Worm (Caenorhabditis elegans) whole organism, L4 larva: ENCODE results near the gene dyc-1.

Source experiments
- F37D6.2 ChIP-seq: sonication (generic microtip); optimal IDR thresholded peaks from 2 replicates; lab custom pipeline; 2016; ENCODE audit warnings: mild to moderate bottlenecking, missing genetic modification characterization, missing compliant biosample characterization
- F44E2.7 ChIP-seq: fragments of 200-800 bp; sonication (Bioruptor generic); IDR thresholded peaks from 2 replicates; pipeline ENCODE4 v2.1.2; 2022; ENCODE audit warnings: missing genetic modification characterization, missing compliant biosample characterization
- T26A8.4 ChIP-seq: fragments of 200-800 bp; sonication (Bioruptor generic); IDR thresholded peaks from 2 replicates; pipeline ENCODE4 v1.3.6; 2022; ENCODE audit warnings: missing genetic modification characterization, missing compliant biosample characterization
- ZK337.2 ChIP-seq: fragments of 200-800 bp; sonication (Bioruptor generic); IDR thresholded peaks from 2 replicates; pipeline ENCODE4 v1.3.6; 2022; ENCODE audit warnings: missing genetic modification reagents, missing genetic modification characterization, missing compliant biosample characterization
- ZK546.5 ChIP-seq, 2 experiments: sonication (generic microtip); optimal IDR thresholded peaks; 2 replicates each; lab custom pipeline; 2017; ENCODE audit warnings: missing biosample characterization in 2 of 2, missing genetic modification characterization in 2 of 2
- aly-2 ChIP-seq: sonication (generic microtip); optimal IDR thresholded peaks from 2 replicates; lab custom pipeline; 2018; ENCODE audit warnings: missing biosample characterization, missing genetic modification characterization
- arid-1 ChIP-seq: fragments of 200-800 bp; sonication (Bioruptor generic); conservative IDR thresholded peaks from 2 replicates; pipeline ENCODE4 v1.3.6; 2022; ENCODE audit warnings: missing genetic modification reagents, missing genetic modification characterization, missing compliant biosample characterization
- attf-4 ChIP-seq: sonication (generic microtip); optimal IDR thresholded peaks from 3 replicates; lab custom pipeline; 2017; ENCODE audit warnings: missing biosample characterization, missing genetic modification characterization
- ceh-28 ChIP-seq: fragments of 150-350 bp; optimal IDR thresholded peaks from 2 replicates; lab custom pipeline; 2014; ENCODE audit warnings: missing biosample characterization, missing genetic modification reagents, missing genetic modification characterization
- ceh-32 ChIP-seq: sonication (generic microtip); optimal IDR thresholded peaks from 2 replicates; lab custom pipeline; 2016; ENCODE audit warnings: mild to moderate bottlenecking, missing genetic modification characterization, missing compliant biosample characterization; ENCODE audit not compliant: poor library complexity
- ces-1 ChIP-seq: fragments of 150-350 bp; sonication (generic microtip); optimal IDR thresholded peaks from 4 replicates; lab custom pipeline; 2014; ENCODE audit warnings: missing biosample characterization, missing genetic modification reagents, missing genetic modification characterization
- cey-2 ChIP-seq: sonication (generic microtip); optimal IDR thresholded peaks from 3 replicates; lab custom pipeline; 2017; ENCODE audit warnings: missing genetic modification characterization, mild to moderate bottlenecking, missing compliant biosample characterization, antibody characterized with exemption, borderline replicate concordance; ENCODE audit not compliant: insufficient read depth
- daf-12 ChIP-seq: fragments of 150-350 bp; optimal IDR thresholded peaks from 2 replicates; lab custom pipeline; 2014; ENCODE audit warnings: missing biosample characterization, missing genetic modification reagents, missing genetic modification characterization
- daf-16 ChIP-seq, 3 experiments: sonication (generic microtip); optimal IDR thresholded peaks; 2 replicates each; lab custom pipeline; 2016 to 2017; ENCODE audit warnings: missing genetic modification characterization in 3 of 3, missing genetic modification reagents in 3 of 3, mild to moderate bottlenecking in 2 of 3, missing compliant biosample characterization in 2 of 3, missing biosample characterization in 1 of 3, moderate library complexity in 1 of 3
- daf-19 ChIP-seq: fragments of 200-800 bp; sonication (Bioruptor generic); conservative IDR thresholded peaks from 2 replicates; pipeline ENCODE4 v1.3.6; 2022; ENCODE audit warnings: missing genetic modification characterization, missing compliant biosample characterization
- daf-8 ChIP-seq: fragments of 200-800 bp; sonication (Bioruptor generic); IDR thresholded peaks from 2 replicates; pipeline ENCODE4 v1.3.6; 2022; ENCODE audit warnings: missing genetic modification characterization, missing compliant biosample characterization
- dmd-9 ChIP-seq: fragments of 200-800 bp; sonication (Bioruptor generic); IDR thresholded peaks from 2 replicates; pipeline ENCODE4 v1.3.6; 2022; ENCODE audit warnings: missing genetic modification reagents, missing genetic modification characterization, missing compliant biosample characterization
- duxl-1 ChIP-seq: sonication (generic microtip); optimal IDR thresholded peaks from 2 replicates; lab custom pipeline; 2016; ENCODE audit warnings: mild to moderate bottlenecking, missing genetic modification characterization, moderate library complexity, missing compliant biosample characterization; ENCODE audit not compliant: poor library complexity
- dve-1 ChIP-seq: sonication (generic microtip); optimal IDR thresholded peaks from 2 replicates; lab custom pipeline; 2017; ENCODE audit warnings: antibody characterized with exemption, mild to moderate bottlenecking, missing genetic modification characterization, missing compliant biosample characterization; ENCODE audit not compliant: insufficient read depth
- fkh-10 ChIP-seq: fragments of 150-350 bp; optimal IDR thresholded peaks from 2 replicates; lab custom pipeline; 2014; ENCODE audit warnings: missing biosample characterization, missing genetic modification reagents, missing genetic modification characterization
- fos-1 ChIP-seq: fragments of 150-350 bp; optimal IDR thresholded peaks from 2 replicates; lab custom pipeline; 2014; ENCODE audit warnings: missing biosample characterization, missing genetic modification characterization
- gei-8 ChIP-seq: fragments of 200-800 bp; sonication (Bioruptor generic); optimal IDR thresholded peaks from 2 replicates; lab custom pipeline; 2018; ENCODE audit warnings: mild to moderate bottlenecking, missing genetic modification characterization, missing compliant biosample characterization
- hif-1 ChIP-seq, 2 experiments: sonication (generic microtip); optimal IDR thresholded peaks; 2 replicates each; lab custom pipeline; 2016 to 2017; ENCODE audit warnings: missing compliant biosample characterization in 2 of 2, missing genetic modification characterization in 2 of 2, missing genetic modification reagents in 2 of 2, missing genotype in 2 of 2, mild to moderate bottlenecking in 1 of 2
- hlh-11 ChIP-seq: fragments of 200-800 bp; sonication (Bioruptor generic); optimal IDR thresholded peaks from 2 replicates; lab custom pipeline; 2018; ENCODE audit warnings: mild to moderate bottlenecking, missing genetic modification characterization, missing compliant biosample characterization
- hmg-1.1 ChIP-seq: fragments of 200-800 bp; sonication (Bioruptor generic); IDR thresholded peaks from 2 replicates; pipeline ENCODE4 v1.3.6; 2022; ENCODE audit warnings: missing genetic modification reagents, missing genetic modification characterization, missing compliant biosample characterization
- lin-1 ChIP-seq: fragments of 200-800 bp; sonication (Bioruptor generic); IDR thresholded peaks from 2 replicates; pipeline ENCODE4 v1.3.6; 2022; ENCODE audit warnings: missing genetic modification reagents, missing genetic modification characterization, missing compliant biosample characterization
- lin-15B ChIP-seq: fragments of 150-350 bp; sonication (generic microtip); optimal IDR thresholded peaks from 3 replicates; lab custom pipeline; 2014; ENCODE audit warnings: missing biosample characterization, missing genetic modification characterization
- lin-38 ChIP-seq: fragments of 200-800 bp; sonication (Bioruptor generic); IDR thresholded peaks from 2 replicates; pipeline ENCODE4 v1.3.6; 2022; ENCODE audit warnings: missing genetic modification reagents, missing genetic modification characterization, missing compliant biosample characterization
- lin-39 ChIP-seq: fragments of 150-350 bp; optimal IDR thresholded peaks from 2 replicates; lab custom pipeline; 2014; ENCODE audit warnings: missing biosample characterization, missing genetic modification reagents, missing genetic modification characterization
- lsy-2 ChIP-seq, 2 experiments: fragments of 150-350 bp in 1 of 2; sonication (generic microtip) in 1 of 2; optimal IDR thresholded peaks; 2 replicates each; lab custom pipeline; 2014 to 2017; ENCODE audit warnings: missing biosample characterization in 2 of 2, missing genetic modification characterization in 2 of 2
- madf-5 ChIP-seq, 2 experiments: fragments of 200-800 bp; sonication (Bioruptor generic); IDR thresholded peaks; 2 replicates each; pipeline ENCODE4 v1.3.6; 2022; ENCODE audit warnings: missing compliant biosample characterization in 2 of 2, missing genetic modification characterization in 2 of 2
- madf-9 ChIP-seq: fragments of 200-800 bp; sonication (Bioruptor generic); conservative IDR thresholded peaks from 2 replicates; pipeline ENCODE4 v1.3.6; 2022; ENCODE audit warnings: missing genetic modification reagents, missing genetic modification characterization, missing compliant biosample characterization
- mep-1 ChIP-seq: fragments of 150-350 bp; sonication (generic microtip); optimal IDR thresholded peaks from 3 replicates; lab custom pipeline; 2014; ENCODE audit warnings: missing biosample characterization, missing genetic modification characterization
- mxl-2 ChIP-seq: fragments of 200-800 bp; sonication (Bioruptor generic); conservative IDR thresholded peaks from 2 replicates; pipeline ENCODE4 v1.3.6; 2022; ENCODE audit warnings: missing genetic modification reagents, missing genetic modification characterization, missing compliant biosample characterization
- nhr-237 ChIP-seq: sonication (generic microtip); optimal IDR thresholded peaks from 2 replicates; lab custom pipeline; 2017; ENCODE audit warnings: missing biosample characterization, missing genetic modification characterization
- nhr-41 ChIP-seq: fragments of 200-800 bp; sonication (Bioruptor generic); IDR thresholded peaks from 2 replicates; pipeline ENCODE4 v1.3.6; 2022; ENCODE audit warnings: missing genetic modification reagents, missing genetic modification characterization, missing compliant biosample characterization
- nhr-6 ChIP-seq: fragments of 150-350 bp; optimal IDR thresholded peaks from 2 replicates; lab custom pipeline; 2014; ENCODE audit warnings: missing biosample characterization, missing genetic modification characterization
- nhr-76 ChIP-seq: fragments of 150-350 bp; optimal IDR thresholded peaks from 2 replicates; lab custom pipeline; 2014; ENCODE audit warnings: missing biosample characterization, missing genetic modification characterization
- nhr-77 ChIP-seq: fragments of 150-350 bp; optimal IDR thresholded peaks from 2 replicates; lab custom pipeline; 2014; ENCODE audit warnings: missing biosample characterization, missing genetic modification characterization
- pha-4 ChIP-seq, 2 experiments: fragments of 150-350 bp in 1 of 2; fragments of 200-800 bp in 1 of 2; sonication (Bioruptor generic) in 1 of 2; IDR thresholded peaks in 1 of 2; optimal IDR thresholded peaks in 1 of 2; 2 replicates each; pipeline versions ENCODE4 v1.3.6 to Lab custom; 2014 to 2022; ENCODE audit warnings: missing genetic modification characterization in 2 of 2, missing genetic modification reagents in 2 of 2, missing biosample characterization in 1 of 2, missing compliant biosample characterization in 1 of 2
- rbr-2 ChIP-seq: sonication (generic microtip); optimal IDR thresholded peaks from 2 replicates; lab custom pipeline; 2016; ENCODE audit warnings: missing genotype, missing genetic modification characterization, missing compliant biosample characterization
- saeg-2 ChIP-seq: fragments of 200-800 bp; sonication (Bioruptor generic); IDR thresholded peaks from 2 replicates; pipeline ENCODE4 v1.3.6; 2022; ENCODE audit warnings: missing genetic modification reagents, missing genetic modification characterization, missing compliant biosample characterization
- sdz-12 ChIP-seq: fragments of 200-800 bp; sonication (Bioruptor generic); optimal IDR thresholded peaks from 2 replicates; lab custom pipeline; 2018; ENCODE audit warnings: mild to moderate bottlenecking, missing genetic modification characterization, missing compliant biosample characterization
- set-16 ChIP-seq: fragments of 200-800 bp; sonication (Bioruptor generic); IDR thresholded peaks from 2 replicates; pipeline ENCODE4 v1.3.6; 2022; ENCODE audit warnings: missing genetic modification reagents, missing genetic modification characterization, missing compliant biosample characterization
- skn-1 ChIP-seq: fragments of 150-350 bp; optimal IDR thresholded peaks from 2 replicates; lab custom pipeline; 2014; ENCODE audit warnings: missing biosample characterization, missing genetic modification characterization
- spr-3 ChIP-seq: fragments of 200-800 bp; sonication (Bioruptor generic); optimal IDR thresholded peaks from 2 replicates; lab custom pipeline; 2018; ENCODE audit warnings: mild to moderate bottlenecking, missing genetic modification characterization, missing compliant biosample characterization
- unc-62 ChIP-seq, 3 experiments: fragments of 150-350 bp in 1 of 3; sonication (generic microtip); optimal IDR thresholded peaks in 2 of 3; peaks in 1 of 3; 1 replicate in 1 of 3; 2 replicates in 2 of 3; lab custom pipeline; 2014 to 2017; ENCODE audit warnings: missing biosample characterization in 3 of 3, missing genetic modification characterization in 3 of 3, missing genetic modification reagents in 3 of 3, missing genotype in 1 of 3
- zfp-3 ChIP-seq: fragments of 200-800 bp; sonication (Bioruptor generic); conservative IDR thresholded peaks from 2 replicates; pipeline ENCODE4 v1.3.6; 2022; ENCODE audit warnings: missing genetic modification reagents, missing genetic modification characterization, missing compliant biosample characterization
- zip-2 ChIP-seq: fragments of 150-350 bp; optimal IDR thresholded peaks from 2 replicates; lab custom pipeline; 2014; ENCODE audit warnings: missing biosample characterization, missing genetic modification characterization
- ztf-11 ChIP-seq: fragments of 150-350 bp; optimal IDR thresholded peaks from 2 replicates; lab custom pipeline; 2014; ENCODE audit warnings: missing biosample characterization, missing genetic modification characterization

dyc-1 gene

ce11 chrX:14016698-14017097, 32.6 kb upstream of the dyc-1 start (continued):
- no peak for TF ChIP-seq lin-1 (GFP tag; lab: Robert Waterston, UW)
- TF ChIP-seq madf-9 (GFP tag; lab: Robert Waterston, UW), result no peak
- TF ChIP-seq daf-19 (GFP tag; lab: Robert Waterston, UW), result no peak
- TF ChIP-seq aly-2, result no peak
- TF ChIP-seq ceh-28 (tag; lab: Kevin White, UChicago), result no peak
- TF ChIP-seq cey-2 (tag; lab: Kevin White, UChicago), result no peak
- TF ChIP-seq ZK546.5 (tag; optimal IDR thresholded peaks at IDR 0.05; lab: Kevin White, UChicago), result no peak
- TF ChIP-seq lin-38, result no peak
- no peak for TF ChIP-seq ztf-11 (tag; lab: Kevin White, UChicago)
- TF ChIP-seq lin-39 (tag; lab: Kevin White, UChicago), result no peak
- no peak for TF ChIP-seq duxl-1 (tag; lab: Kevin White, UChicago)
- TF ChIP-seq unc-62 (GFP tag; optimal IDR thresholded peaks at IDR 0.05 in 1 of 2; lab: Kevin White, UChicago), result peak in 1 of 2 experiments; percentile 99
- TF ChIP-seq unc-62 (tag; optimal IDR thresholded peaks at IDR 0.05; lab: Kevin White, UChicago), result no peak
- peak; percentile 33 for TF ChIP-seq fkh-10
- TF ChIP-seq madf-5 (GFP tag; IDR thresholded peaks at IDR 0.05; lab: Robert Waterston, UW), result no peak
- no peak for TF ChIP-seq saeg-2 (GFP tag; lab: Robert Waterston, UW)
- no peak for TF ChIP-seq pha-4 (GFP tag; IDR thresholded peaks at IDR 0.05; lab: Robert Waterston, UW)
- TF ChIP-seq pha-4 (tag; optimal IDR thresholded peaks at IDR 0.05; lab: Kevin White, UChicago), result no peak
- TF ChIP-seq zfp-3, result no peak
- TF ChIP-seq ceh-32, result no peak
- TF ChIP-seq dmd-9 (GFP tag; lab: Robert Waterston, UW), result no peak
- peak; percentile 65 for TF ChIP-seq rbr-2 (tag; lab: Kevin White, UChicago)
- TF ChIP-seq nhr-76 (tag; lab: Kevin White, UChicago), result no peak
- peak; percentile 71 for TF ChIP-seq F37D6.2
- peak in 1 of 2 experiments; percentile 55 for TF ChIP-seq lsy-2 (tag; optimal IDR thresholded peaks at IDR 0.05; lab: Kevin White, UChicago)
- no peak for TF ChIP-seq ZK337.2 (GFP tag; lab: Robert Waterston, UW)
- TF ChIP-seq hif-1 (tag; optimal IDR thresholded peaks at IDR 0.05; lab: Kevin White, UChicago), result no peak
- no peak for TF ChIP-seq lin-15B (tag; lab: Kevin White, UChicago)
- no peak for TF ChIP-seq skn-1 (tag; lab: Kevin White, UChicago)
- peak; percentile 76 for TF ChIP-seq mep-1 (tag; lab: Kevin White, UChicago)
- no peak for TF ChIP-seq sdz-12
- TF ChIP-seq daf-8 (GFP tag; lab: Robert Waterston, UW), result no peak
- no peak for TF ChIP-seq fos-1
- peak; percentile 83 for TF ChIP-seq hmg-1.1 (GFP tag; lab: Robert Waterston, UW)
- TF ChIP-seq mxl-2 (GFP tag; lab: Robert Waterston, UW), result no peak
- TF ChIP-seq nhr-237 (tag; lab: Kevin White, UChicago), result no peak
- no peak for TF ChIP-seq T26A8.4 (GFP tag; lab: Robert Waterston, UW)
- no peak for TF ChIP-seq dve-1 (tag; lab: Kevin White, UChicago)
- no peak for TF ChIP-seq nhr-77 (tag; lab: Kevin White, UChicago)
- TF ChIP-seq ces-1 (GFP tag; lab: Kevin White, UChicago), result no peak
- peak in 1 of 2 experiments; percentile 53 for TF ChIP-seq daf-16 (GFP tag; optimal IDR thresholded peaks at IDR 0.05; lab: Kevin White, UChicago)
- no peak for TF ChIP-seq daf-16 (tag; optimal IDR thresholded peaks at IDR 0.05; lab: Kevin White, UChicago)
- no peak for TF ChIP-seq spr-3 (GFP tag; lab: Kevin White, UChicago)
- TF ChIP-seq hlh-11 (tag; lab: Kevin White, UChicago), result peak; percentile 61
- no peak for TF ChIP-seq zip-2 (tag; lab: Kevin White, UChicago)
- peak; percentile 38; the same call in 1 of the 2 replicates for TF ChIP-seq set-16 (GFP tag; lab: Robert Waterston, UW)
- no peak for TF ChIP-seq attf-4
- TF ChIP-seq nhr-6, result no peak
- TF ChIP-seq gei-8 (GFP tag; lab: Kevin White, UChicago), result no peak
- TF ChIP-seq daf-12 (tag; lab: Kevin White, UChicago), result no peak
- TF ChIP-seq F44E2.7 (GFP tag; lab: Robert Waterston, UW), result no peak
- no peak for TF ChIP-seq arid-1
- no peak for TF ChIP-seq nhr-41 (GFP tag; lab: Robert Waterston, UW)
